Fruit fly (Drosophila melanogaster) whole organism, embryonic: ENCODE measurements around the gene bun.

Experiments used
- CG10366 ChIP-seq: fragments of 200-800 bp; sonication (Bioruptor generic); IDR thresholded peaks from 2 replicates; pipeline ENCODE4 v1.3.6; 2022; ENCODE audit warnings: missing biosample characterization, missing genetic modification characterization
- CG11723 ChIP-seq: fragments of 200-800 bp; sonication (Bioruptor generic); optimal IDR thresholded peaks from 2 replicates; lab custom pipeline; 2017; ENCODE audit warnings: missing biosample characterization, mild to moderate bottlenecking, missing genetic modification characterization
- CG12769 ChIP-seq: fragments of 200-800 bp; sonication (Bioruptor generic); optimal IDR thresholded peaks from 2 replicates; lab custom pipeline; 2019; ENCODE audit warnings: missing biosample characterization, mild to moderate bottlenecking, missing genetic modification characterization, moderate library complexity
- CG13894 ChIP-seq: fragments of 200-800 bp; sonication (Bioruptor generic); optimal IDR thresholded peaks from 3 replicates; lab custom pipeline; 2018; ENCODE audit warnings: missing biosample characterization, mild to moderate bottlenecking, missing genetic modification characterization, moderate library complexity
- CG14014 ChIP-seq: fragments of 200-800 bp; sonication (Bioruptor generic); IDR thresholded peaks from 2 replicates; pipeline ENCODE4 v1.3.6; 2022; ENCODE audit warnings: missing biosample characterization, missing genetic modification characterization
- CG15011 ChIP-seq: fragments of 200-800 bp; sonication (Bioruptor generic); optimal IDR thresholded peaks from 3 replicates; lab custom pipeline; 2018; ENCODE audit warnings: missing biosample characterization, mild to moderate bottlenecking, missing genetic modification characterization
- CG17829 ChIP-seq: fragments of 200-800 bp; optimal IDR thresholded peaks from 2 replicates; lab custom pipeline; 2019; ENCODE audit warnings: missing biosample characterization, mild to moderate bottlenecking, missing genetic modification characterization, moderate library complexity
- CG31388 ChIP-seq: fragments of 200-800 bp; sonication (Bioruptor generic); optimal IDR thresholded peaks from 2 replicates; lab custom pipeline; 2016; ENCODE audit warnings: missing biosample characterization, missing genetic modification characterization
- CG32767 ChIP-seq: fragments of 200-800 bp; sonication (Bioruptor generic); IDR thresholded peaks from 2 replicates; pipeline ENCODE4 v1.3.6; 2022; ENCODE audit warnings: missing biosample characterization, missing genetic modification characterization
- CG5245 ChIP-seq: fragments of 200-800 bp; sonication (Bioruptor generic); optimal IDR thresholded peaks from 3 replicates; lab custom pipeline; 2016; ENCODE audit warnings: missing biosample characterization, missing genetic modification characterization
- CG6254 ChIP-seq: fragments of 200-800 bp; sonication (Bioruptor generic); optimal IDR thresholded peaks from 3 replicates; lab custom pipeline; 2017; ENCODE audit warnings: mild to moderate bottlenecking, missing biosample characterization, missing genetic modification reagents, missing genetic modification characterization
- CG6272 ChIP-seq: fragments of 200-800 bp; sonication (Bioruptor generic); IDR thresholded peaks from 2 replicates; pipeline ENCODE4 v1.3.6; 2022; ENCODE audit warnings: missing biosample characterization, missing genetic modification characterization
- CG7987 ChIP-seq: fragments of 200-800 bp; sonication (Bioruptor generic); optimal IDR thresholded peaks from 2 replicates; lab custom pipeline; 2018; ENCODE audit warnings: missing biosample characterization, mild to moderate bottlenecking, missing genetic modification characterization, moderate library complexity
- CG8290 ChIP-seq, 3 experiments: fragments of 200-800 bp; sonication (Bioruptor generic); optimal IDR thresholded peaks; 2 replicates each; lab custom pipeline; 2016 to 2019; ENCODE audit warnings: missing biosample characterization in 3 of 3, missing genetic modification characterization in 3 of 3, mild to moderate bottlenecking in 2 of 3, moderate library complexity in 1 of 3
- Drgx ChIP-seq: fragments of 200-800 bp; sonication (Bioruptor generic); IDR thresholded peaks from 2 replicates; pipeline ENCODE4 v1.3.6; 2022; ENCODE audit warnings: missing biosample characterization, missing genetic modification characterization
- Ets65A ChIP-seq: fragments of 200-800 bp; sonication (Bioruptor generic); peaks from one replicate; lab custom pipeline; 2016; ENCODE audit warnings: missing biosample characterization, missing genetic modification characterization
- Max ChIP-seq: fragments of 200-800 bp; sonication (Bioruptor generic); optimal IDR thresholded peaks from 2 replicates; lab custom pipeline; 2016; ENCODE audit warnings: missing biosample characterization, mild to moderate bottlenecking, missing genetic modification characterization
- Med ChIP-seq: fragments of 200-800 bp; sonication (Bioruptor generic); peaks from one replicate; lab custom pipeline; 2016; ENCODE audit warnings: missing biosample characterization, missing genetic modification characterization, mild to moderate bottlenecking, inconsistent platforms, moderate library complexity
- NC2α ChIP-seq: fragments of 200-800 bp; sonication (Bioruptor generic); optimal IDR thresholded peaks from 2 replicates; lab custom pipeline; 2016; ENCODE audit warnings: missing biosample characterization, missing genetic modification characterization
- Ravus ChIP-seq: fragments of 200-800 bp; sonication (Bioruptor generic); IDR thresholded peaks from 2 replicates; pipeline ENCODE4 v1.3.6; 2022; ENCODE audit warnings: missing biosample characterization, missing genetic modification characterization
- Trl ChIP-seq, 3 experiments: fragments of >200 bp in 2 of 3; fragments of 200-800 bp in 1 of 3; sonication (Bioruptor generic) in 1 of 3; optimal IDR thresholded peaks; 2 replicates in 1 of 3; 3 replicates in 2 of 3; lab custom pipeline; 2016 to 2017; ENCODE audit warnings: missing biosample characterization in 1 of 3, missing genetic modification characterization in 1 of 3
- az2 ChIP-seq: fragments of 200-800 bp; sonication (Bioruptor generic); optimal IDR thresholded peaks from 3 replicates; lab custom pipeline; 2016; ENCODE audit warnings: missing biosample characterization, missing genetic modification characterization
- bsh ChIP-seq, 2 experiments: fragments of 200-800 bp; sonication (Bioruptor generic); optimal IDR thresholded peaks; 2 replicates each; lab custom pipeline; 2017 to 2018; ENCODE audit warnings: mild to moderate bottlenecking in 2 of 2, missing biosample characterization in 2 of 2, missing genetic modification characterization in 2 of 2, moderate library complexity in 1 of 2
- cato ChIP-seq: fragments of 200-800 bp; sonication (Bioruptor generic); optimal IDR thresholded peaks from 2 replicates; lab custom pipeline; 2016; ENCODE audit warnings: missing biosample characterization, missing genetic modification characterization, borderline replicate concordance
- cg ChIP-seq: fragments of 200-800 bp; sonication (Bioruptor generic); optimal IDR thresholded peaks from 3 replicates; lab custom pipeline; 2019; ENCODE audit warnings: missing biosample characterization, mild to moderate bottlenecking, missing genetic modification characterization, moderate library complexity
- chinmo ChIP-seq: fragments of 200-800 bp; sonication (Bioruptor generic); IDR thresholded peaks from 4 replicates; pipeline ENCODE4 v1.3.6; 2022; ENCODE audit warnings: missing biosample characterization, missing genetic modification characterization; ENCODE audit not compliant: partially characterized antibody
- chn ChIP-seq: fragments of 200-800 bp; sonication (Bioruptor generic); optimal IDR thresholded peaks from 2 replicates; lab custom pipeline; 2016; ENCODE audit warnings: missing biosample characterization, missing genetic modification characterization
- corto ChIP-seq: fragments of 200-800 bp; sonication (Bioruptor generic); optimal IDR thresholded peaks from 2 replicates; lab custom pipeline; 2016; ENCODE audit warnings: missing biosample characterization, mild to moderate bottlenecking, missing genetic modification characterization, moderate library complexity
- crc ChIP-seq: fragments of 200-800 bp; sonication (Bioruptor generic); optimal IDR thresholded peaks from 2 replicates; lab custom pipeline; 2016; ENCODE audit warnings: missing biosample characterization, missing genetic modification characterization
- crol ChIP-seq: fragments of 200-800 bp; sonication (Bioruptor generic); IDR thresholded peaks from 2 replicates; pipeline ENCODE4 v1.3.6; 2022; ENCODE audit warnings: missing biosample characterization, missing genetic modification characterization
- hb ChIP-seq: fragments of 200-800 bp; sonication (Bioruptor generic); IDR thresholded peaks from 3 replicates; pipeline ENCODE4 v1.3.6; 2022; ENCODE audit warnings: missing biosample characterization, missing genetic modification characterization; ENCODE audit not compliant: partially characterized antibody
- lbe ChIP-seq: fragments of 200-800 bp; sonication (Bioruptor generic); optimal IDR thresholded peaks from 2 replicates; lab custom pipeline; 2016; ENCODE audit warnings: missing biosample characterization, mild to moderate bottlenecking, missing genetic modification characterization
- lov ChIP-seq, 2 experiments: fragments of 200-800 bp in 1 of 2; fragments of >200 bp in 1 of 2; sonication (Bioruptor generic) in 1 of 2; IDR thresholded peaks in 1 of 2; optimal IDR thresholded peaks in 1 of 2; 2 replicates in 1 of 2; 3 replicates in 1 of 2; pipeline versions ENCODE4 v1.3.6 to Lab custom; 2017 to 2022; ENCODE audit warnings: missing biosample characterization in 1 of 2, missing genetic modification characterization in 1 of 2
- nau ChIP-seq: fragments of 200-800 bp; sonication (Bioruptor generic); optimal IDR thresholded peaks from 3 replicates; lab custom pipeline; 2017; ENCODE audit warnings: missing biosample characterization, mild to moderate bottlenecking, missing genetic modification characterization, missing genetic modification reagents
- nom ChIP-seq: fragments of 200-800 bp; sonication (Bioruptor generic); optimal IDR thresholded peaks from 2 replicates; lab custom pipeline; 2017; ENCODE audit warnings: missing biosample characterization, missing genetic modification characterization, mild to moderate bottlenecking, moderate library complexity, missing genetic modification reagents
- onecut ChIP-seq: fragments of 200-800 bp; sonication (Bioruptor generic); IDR thresholded peaks from 2 replicates; pipeline ENCODE4 v1.3.6; 2022; ENCODE audit warnings: missing biosample characterization, missing genetic modification characterization
- pho ChIP-seq: fragments of 200-800 bp; sonication (Bioruptor generic); optimal IDR thresholded peaks from 2 replicates; lab custom pipeline; 2016; ENCODE audit warnings: missing biosample characterization, missing genetic modification characterization
- sd ChIP-seq: fragments of 200-800 bp; sonication (Bioruptor generic); optimal IDR thresholded peaks from 3 replicates; lab custom pipeline; 2018; ENCODE audit warnings: missing biosample characterization, mild to moderate bottlenecking, missing genetic modification characterization, moderate library complexity
- sob ChIP-seq: fragments of 200-800 bp; sonication (Bioruptor generic); IDR thresholded peaks from 2 replicates; pipeline ENCODE4 v1.3.6; 2022; ENCODE audit warnings: missing biosample characterization, missing genetic modification characterization
- sqz ChIP-seq: fragments of 200-800 bp; sonication (Bioruptor generic); optimal IDR thresholded peaks from 3 replicates; lab custom pipeline; 2018; ENCODE audit warnings: missing biosample characterization, mild to moderate bottlenecking, missing genetic modification characterization
- wdn ChIP-seq: fragments of 200-800 bp; sonication (Bioruptor generic); IDR thresholded peaks from 2 replicates; pipeline ENCODE4 v1.3.6; 2022; ENCODE audit warnings: missing biosample characterization, missing genetic modification characterization
- z ChIP-seq: fragments of 200-800 bp; sonication (Bioruptor generic); IDR thresholded peaks from 3 replicates; pipeline ENCODE4 v1.3.6; 2022; ENCODE audit warnings: missing biosample characterization, missing genetic modification characterization

Gene bun

dm6 chr2L:12520254-12520653 lies 26.2 kb downstream of the bun start (continued):
- peak; percentile 19 for TF ChIP-seq CG17829 (tag; lab: Kevin White, UChicago)

dm6 chr2L:12519216-12519615 lies 27.2 kb downstream of the bun start:
- TF ChIP-seq chinmo (GFP tag; lab: Robert Waterston, UW), result 0 out of 4 replicates have a peak, but pooled peaks have one; percentile 14
- TF ChIP-seq crol, result peak; percentile 64
- TF ChIP-seq nau (GFP tag; lab: Kevin White, UChicago), result no peak
- no peak for TF ChIP-seq CG5245
- TF ChIP-seq wdn (GFP tag; lab: Robert Waterston, UW), result no peak
- TF ChIP-seq, all 482 proteins: peak for 2

DNA sequence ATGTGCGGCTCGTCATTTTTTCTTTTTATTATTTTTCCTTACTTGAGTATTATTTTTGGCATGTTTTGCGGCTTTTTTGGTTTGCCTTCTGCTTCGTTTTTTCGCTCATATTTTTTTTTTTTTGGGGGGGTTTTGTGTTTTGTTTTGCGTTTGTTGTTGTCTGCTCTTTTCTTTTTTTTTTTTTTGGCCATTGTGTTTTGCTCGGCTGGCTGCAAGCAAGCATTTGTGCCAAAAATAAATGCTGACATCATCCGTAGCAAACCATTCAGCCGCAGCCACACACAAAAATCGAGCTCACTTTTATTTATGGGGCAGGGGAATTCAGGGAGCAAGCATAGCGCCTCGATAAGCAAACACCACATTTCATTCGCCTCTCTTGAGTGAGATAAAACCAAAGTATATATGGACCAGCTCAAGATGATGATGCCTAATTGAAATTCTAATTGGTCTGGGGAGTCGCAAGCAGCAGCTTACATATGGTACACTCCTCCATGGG lies 32.5 kb downstream of the bun start:
- TF ChIP-seq crc (GFP tag; lab: Kevin White, UChicago) (no peak), nom (GFP tag; lab: Kevin White, UChicago) (peak; percentile 19), Max (GFP tag; lab: Kevin White, UChicago) (no peak), lbe (GFP tag; lab: Kevin White, UChicago) (peak; percentile 58), chn (GFP tag; lab: Kevin White, UChicago) (no peak), CG32767 (no peak), Trl (optimal IDR thresholded peaks at IDR 0.05; lab: Kevin White, UChicago) (peak in 1 of 2 experiments; percentile 2), Trl (GFP tag; optimal IDR thresholded peaks at IDR 0.05; lab: Kevin White, UChicago) (no peak), CG12769 (tag; lab: Kevin White, UChicago) (peak; percentile 55), onecut (GFP tag; lab: Robert Waterston, UW) (no peak), cato (GFP tag; lab: Kevin White, UChicago) (no peak), Ets65A (GFP tag; lab: Kevin White, UChicago) (no peak), lov (optimal IDR thresholded peaks at IDR 0.05; lab: Kevin White, UChicago) (no peak), lov (GFP tag; IDR thresholded peaks at IDR 0.05; lab: Robert Waterston, UW) (no peak), chinmo (GFP tag; lab: Robert Waterston, UW) (peak; percentile 90; the same call in 2 of the 4 replicates), sd (tag; lab: Kevin White, UChicago) (peak; percentile 19), CG13894 (peak; percentile 41), pho (GFP tag; lab: Kevin White, UChicago) (no peak), cg (GFP tag; lab: Kevin White, UChicago) (no peak), hb (no peak), az2 (no peak), sob (0 out of 2 replicates have a peak, but pooled peaks have one; percentile 11), CG8290 (GFP tag; optimal IDR thresholded peaks at IDR 0.05; lab: Kevin White, UChicago) (no peak), CG8290 (tag; optimal IDR thresholded peaks at IDR 0.05; lab: Kevin White, UChicago) (peak in 1 of 2 experiments; percentile 20), CG6254 (GFP tag; lab: Kevin White, UChicago) (no peak), Drgx (GFP tag; lab: Robert Waterston, UW) (peak; percentile 67), corto (GFP tag; lab: Kevin White, UChicago) (peak; percentile 62), sqz (peak; percentile 2), CG31388 (GFP tag; lab: Kevin White, UChicago) (no peak), CG11723 (GFP tag; lab: Kevin White, UChicago) (no peak), Ravus (GFP tag; lab: Robert Waterston, UW) (no peak), z (GFP tag; lab: Robert Waterston, UW) (peak; percentile 83), CG6272 (GFP tag; lab: Robert Waterston, UW) (no peak), CG10366 (no peak), NC2α (GFP tag; lab: Kevin White, UChicago) (no peak), CG14014 (GFP tag; lab: Robert Waterston, UW) (no peak), bsh (GFP tag; optimal IDR thresholded peaks at IDR 0.05; lab: Kevin White, UChicago) (peak in 1 of 2 experiments; percentile 26), CG7987 (no peak), Med (peak; percentile 58), CG15011 (GFP tag; lab: Kevin White, UChicago) (no peak)
- TF ChIP-seq, all 482 proteins: peak for 15
